Worm (Caenorhabditis elegans): Measurements from ENCODE around the gene gcy-32.

The gcy-32 gene

DNA sequence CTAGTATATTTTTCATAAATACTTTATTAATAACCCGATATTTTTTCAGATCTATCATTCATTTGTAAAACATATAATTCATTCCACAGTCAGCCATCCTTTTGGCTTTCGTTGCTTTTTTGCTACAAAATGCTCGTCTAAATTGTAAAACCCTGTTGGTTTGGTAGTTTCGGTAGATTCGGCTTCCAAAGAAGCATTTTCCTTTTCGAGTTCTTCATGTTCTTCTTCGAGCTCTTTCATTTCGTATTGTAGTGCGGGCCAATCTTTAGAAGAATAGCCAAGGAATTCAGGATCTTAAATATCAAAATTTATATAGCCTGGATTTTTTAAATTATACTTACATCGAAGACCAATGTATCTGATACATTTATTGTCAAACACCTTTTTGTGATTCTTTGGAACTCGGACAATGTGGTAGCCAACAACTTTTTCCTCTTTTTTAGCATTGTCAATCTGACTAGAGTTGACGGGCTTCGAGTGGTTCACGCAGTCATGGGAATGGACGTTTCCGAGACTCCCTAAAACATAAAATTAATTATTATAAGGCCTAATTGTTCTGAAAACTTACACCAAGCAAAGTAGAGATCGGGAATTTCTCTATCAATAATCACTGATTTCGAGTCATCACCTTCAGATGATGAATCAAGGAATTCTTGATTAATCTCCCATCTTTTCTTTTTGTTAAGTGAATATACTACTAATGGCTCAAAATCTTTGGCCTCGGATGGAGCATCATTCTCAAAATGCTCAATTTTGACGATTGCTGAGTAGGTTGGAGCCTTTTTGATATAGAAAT lies 7.0 kb downstream of the gcy-32 start:
- TF ChIP-seq him-1 (tag; optimal IDR thresholded peaks at IDR 0.05) (no peak), W03F9.2 (tag; optimal IDR thresholded peaks at IDR 0.05) (no peak), dao-5 (tag; optimal IDR thresholded peaks at IDR 0.05) (no peak)

DNA sequence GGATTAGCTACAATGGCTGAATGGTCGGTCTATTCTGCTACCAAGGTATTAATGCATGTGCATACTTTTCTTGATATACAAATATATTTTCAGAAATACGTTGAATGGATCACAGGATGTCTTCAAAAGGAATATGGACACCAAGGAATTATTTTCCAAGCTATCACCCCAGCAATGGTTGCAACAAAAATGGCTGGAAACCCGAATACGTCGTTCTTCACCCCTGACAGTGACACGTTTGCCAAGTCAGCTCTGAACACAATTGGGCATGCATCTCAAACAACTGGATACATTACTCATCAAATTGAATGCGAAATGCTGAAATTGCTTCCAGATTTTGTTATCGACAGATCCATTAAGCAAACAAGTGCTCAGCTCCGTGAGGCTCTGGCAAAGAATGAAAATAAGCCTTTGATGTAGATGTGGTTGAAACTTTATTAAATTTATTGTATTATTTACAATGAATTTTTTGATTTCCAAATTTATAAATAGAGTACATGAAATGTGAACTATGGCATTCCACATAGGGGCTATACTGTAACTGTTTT lies 7.7 kb downstream of the gcy-32 start:
- TF ChIP-seq dao-5 (tag; optimal IDR thresholded peaks at IDR 0.05) (no peak), him-1 (tag; optimal IDR thresholded peaks at IDR 0.05) (no peak), W03F9.2 (tag; optimal IDR thresholded peaks at IDR 0.05) (no peak)

DNA sequence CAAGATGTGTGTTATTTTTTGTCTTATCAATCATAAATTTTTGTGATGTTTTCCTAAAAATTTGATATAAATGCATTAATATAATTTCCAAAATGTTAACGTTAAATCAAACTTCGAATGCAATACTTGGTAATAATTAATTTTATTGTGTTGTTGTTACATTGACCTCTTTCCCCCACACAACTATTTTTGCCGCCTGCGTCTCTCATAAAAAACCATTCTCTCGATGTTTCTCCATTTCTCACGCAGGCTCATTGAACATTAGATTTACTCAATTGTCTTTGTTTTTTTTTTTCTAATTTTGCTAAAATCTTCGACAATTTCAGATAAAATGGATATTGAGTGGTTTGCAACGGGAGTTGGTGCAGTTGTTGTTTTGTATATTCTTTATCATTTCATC lies 9.1 kb downstream of the gcy-32 start, which contains the start of gene stdh-1:
stdh-1 (plus strand) TSS at position 327 of the 400 bp plus-strand sequence.
- TF ChIP-seq dao-5 (tag; optimal IDR thresholded peaks at IDR 0.05) (no peak), him-1 (tag; optimal IDR thresholded peaks at IDR 0.05) (no peak)

DNA sequence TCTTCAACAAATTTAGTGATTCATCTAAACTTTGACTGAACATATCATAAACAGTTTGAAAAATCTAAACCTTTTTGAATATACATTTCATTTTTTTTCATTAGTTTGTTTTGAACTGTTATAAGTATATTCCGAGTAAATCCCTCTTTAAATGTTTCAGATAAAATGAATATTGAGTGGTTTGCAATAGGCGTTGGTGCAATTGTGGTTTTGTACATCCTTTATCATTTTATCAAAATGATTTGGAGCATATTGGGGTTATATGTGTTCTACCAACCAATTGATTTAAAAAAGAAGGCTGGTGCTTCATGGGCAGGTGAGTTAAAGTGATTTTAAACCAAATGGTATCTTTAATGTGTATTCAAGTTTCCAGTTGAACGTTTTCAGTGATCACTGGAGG lies 10.8 kb downstream of the gcy-32 start, which contains the start of gene stdh-3:
stdh-3 (plus strand) TSS at position 166 of the 400 bp plus-strand sequence.
- TF ChIP-seq dao-5 (tag; optimal IDR thresholded peaks at IDR 0.05) (no peak), him-1 (tag; optimal IDR thresholded peaks at IDR 0.05) (no peak), W03F9.2 (tag; optimal IDR thresholded peaks at IDR 0.05) (no peak)

DNA sequence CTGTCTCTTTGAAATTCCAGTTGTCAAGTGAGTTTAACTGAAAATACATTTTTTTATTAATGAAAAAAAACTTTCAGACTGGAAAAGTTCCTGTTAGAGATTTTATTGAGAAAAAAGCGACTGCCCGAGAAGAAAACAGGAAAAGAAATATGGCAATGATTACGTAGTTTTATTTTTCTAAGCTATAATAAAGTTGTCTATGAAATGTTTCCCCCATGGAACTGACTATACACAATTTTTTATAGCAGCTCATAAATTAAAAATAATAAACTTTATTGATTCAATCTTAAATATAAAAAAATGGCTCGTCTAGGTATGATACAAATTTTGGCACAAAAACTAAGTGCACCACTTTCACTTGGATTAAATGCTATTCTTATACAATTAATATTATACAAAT lies 12.8 kb downstream of the gcy-32 start, which contains the start of gene C06B3.1:
C06B3.1 (plus strand) TSS at position 301 of the 400 bp plus-strand sequence.
- TF ChIP-seq him-1 (tag; optimal IDR thresholded peaks at IDR 0.05): no peak
- TF ChIP-seq W03F9.2 (tag; optimal IDR thresholded peaks at IDR 0.05): no peak
- no peak for TF ChIP-seq dao-5 (tag; optimal IDR thresholded peaks at IDR 0.05)

DNA sequence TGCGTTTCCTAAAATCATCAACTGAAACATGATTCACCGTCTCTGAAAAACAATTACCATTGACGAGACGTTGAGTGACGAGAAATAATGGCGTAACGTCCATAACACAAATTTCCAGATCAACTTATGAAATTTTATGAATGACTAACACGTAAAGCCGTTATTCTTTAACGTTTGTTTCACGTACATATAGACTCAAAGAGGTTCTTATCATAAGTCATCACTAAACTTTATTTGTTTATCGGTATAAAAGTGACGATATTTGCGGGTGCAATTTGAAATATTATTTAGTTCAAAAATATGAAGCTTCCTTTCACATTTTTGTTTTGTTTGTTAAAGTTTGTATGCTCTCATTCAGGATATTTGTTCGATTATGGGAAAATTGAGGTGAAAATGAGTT lies 16.1 kb downstream of the gcy-32 start, which contains the start of gene oac-3:
oac-3 (plus strand) TSS at position 301 of the 400 bp plus-strand sequence.
- no peak for TF ChIP-seq W03F9.2 (tag; optimal IDR thresholded peaks at IDR 0.05)

DNA sequence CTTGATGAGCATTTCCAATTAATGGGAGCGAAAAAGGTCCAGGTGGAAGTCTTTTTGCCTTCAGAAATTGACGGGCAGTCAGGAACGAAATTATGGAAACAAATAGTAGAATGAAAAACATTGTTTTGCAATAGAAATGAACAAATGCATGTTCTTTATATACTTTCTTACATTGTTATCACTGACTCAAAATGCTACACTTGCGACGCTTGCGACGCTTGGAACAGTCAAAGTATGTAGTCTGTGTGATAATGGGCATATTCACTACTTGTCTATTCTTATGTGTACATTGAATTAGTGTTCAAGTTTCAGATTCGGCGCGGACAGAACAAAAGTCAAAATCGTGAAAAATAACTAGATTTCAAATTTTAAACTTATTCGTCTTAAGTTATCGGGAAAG lies 16.9 kb downstream of the gcy-32 start, which contains the start of gene cyp-35C1:
cyp-35C1 (minus strand) TSS at position 132 of the 400 bp plus-strand sequence.
- TF ChIP-seq dao-5 (tag; optimal IDR thresholded peaks at IDR 0.05): no peak
- TF ChIP-seq W03F9.2 (tag; optimal IDR thresholded peaks at IDR 0.05): no peak
- TF ChIP-seq him-1 (tag; optimal IDR thresholded peaks at IDR 0.05): no peak

DNA sequence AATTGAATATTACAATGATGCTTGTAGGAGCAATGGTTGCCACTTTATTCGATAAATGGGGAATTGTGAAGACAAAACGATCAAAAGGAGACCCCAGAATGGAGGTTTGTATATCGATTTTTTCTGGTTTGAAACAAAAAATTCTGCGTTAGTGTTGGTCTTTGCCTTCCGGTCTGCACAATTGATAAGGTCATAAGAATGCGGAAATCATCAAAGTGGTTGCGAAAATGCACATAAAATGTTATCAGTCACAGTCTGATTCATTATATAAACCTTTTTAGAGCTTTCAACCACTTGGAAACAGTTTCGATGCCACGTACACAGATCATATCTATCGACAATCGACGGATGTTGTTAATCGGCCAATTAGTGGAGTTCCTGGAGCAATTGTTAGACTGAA lies 21.7 kb downstream of the gcy-32 start:
- TF ChIP-seq W03F9.2 (tag; optimal IDR thresholded peaks at IDR 0.05) (no peak), him-1 (tag; optimal IDR thresholded peaks at IDR 0.05) (no peak), dao-5 (tag; optimal IDR thresholded peaks at IDR 0.05) (no peak)

DNA sequence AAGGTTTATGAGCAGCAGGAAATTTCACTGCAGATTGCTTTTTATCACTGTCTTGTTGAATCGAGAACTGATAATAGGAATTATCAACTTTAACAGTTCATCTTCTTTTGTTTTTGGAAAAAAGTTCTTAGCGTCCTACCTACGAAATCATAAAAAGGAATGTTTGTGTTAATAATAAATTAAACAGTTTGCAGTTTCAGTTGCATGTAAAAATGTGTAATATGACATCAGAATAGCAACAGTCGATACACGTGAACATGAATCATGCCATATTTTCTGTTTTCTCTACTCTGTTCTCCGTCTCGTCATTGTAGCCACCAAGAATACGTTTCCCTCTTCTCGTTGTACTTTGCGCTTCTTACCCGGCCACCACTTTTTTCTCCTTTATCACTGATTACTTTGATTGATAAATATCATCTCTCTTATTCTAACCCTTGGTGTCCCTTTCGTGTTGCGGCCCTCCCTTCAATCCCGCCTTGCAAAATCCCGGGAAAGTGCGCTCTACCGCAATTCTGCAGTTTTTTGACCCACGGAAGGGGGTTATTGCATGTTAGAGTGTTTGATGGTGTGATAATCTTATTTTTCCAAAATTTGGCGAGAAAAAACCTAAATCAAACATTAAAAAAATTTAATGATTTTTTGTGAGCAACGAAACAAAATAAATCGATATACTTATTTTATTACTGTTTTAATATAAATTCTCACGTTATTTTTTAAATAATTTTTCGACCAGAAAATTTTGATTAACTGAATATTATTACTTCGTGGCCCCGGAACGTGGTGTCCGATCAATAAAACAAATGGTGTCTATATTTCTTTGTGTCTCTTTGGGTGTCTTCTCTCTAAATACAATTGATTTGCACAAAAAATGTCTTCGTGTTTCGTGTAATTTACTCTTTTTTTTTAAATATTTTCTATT lies 22.6 kb downstream of the gcy-32 start, which contains the start of gene sptl-3:
sptl-3 (plus strand) TSS at position 869 of the 919 bp plus-strand sequence.
- TF ChIP-seq him-1 (tag; optimal IDR thresholded peaks at IDR 0.05): no peak
- TF ChIP-seq dao-5 (tag; optimal IDR thresholded peaks at IDR 0.05): no peak
- no peak for TF ChIP-seq W03F9.2 (tag; optimal IDR thresholded peaks at IDR 0.05)

DNA sequence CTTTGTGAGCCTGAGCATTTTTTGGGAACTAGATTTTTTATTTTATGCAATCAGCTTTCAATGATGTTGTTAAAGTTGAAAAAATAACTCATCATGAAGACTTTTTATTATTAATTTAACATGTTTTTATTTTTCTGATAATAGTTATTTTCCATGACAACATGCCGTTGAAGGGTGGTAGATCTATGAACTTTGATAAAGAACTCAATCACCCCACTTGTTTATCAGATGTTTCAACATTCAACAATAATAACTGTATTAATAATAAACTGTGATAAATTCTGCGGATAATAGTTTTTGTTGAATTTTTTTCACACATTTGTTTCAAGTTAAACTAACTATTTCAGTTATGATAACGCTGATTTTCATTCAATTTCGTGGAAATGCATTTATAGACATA lies 23.8 kb downstream of the gcy-32 start:
- peak; percentile 12 for TF ChIP-seq W03F9.2 (tag; optimal IDR thresholded peaks at IDR 0.05)
- no peak for TF ChIP-seq dao-5 (tag; optimal IDR thresholded peaks at IDR 0.05)
- TF ChIP-seq him-1 (tag; optimal IDR thresholded peaks at IDR 0.05): no peak

DNA sequence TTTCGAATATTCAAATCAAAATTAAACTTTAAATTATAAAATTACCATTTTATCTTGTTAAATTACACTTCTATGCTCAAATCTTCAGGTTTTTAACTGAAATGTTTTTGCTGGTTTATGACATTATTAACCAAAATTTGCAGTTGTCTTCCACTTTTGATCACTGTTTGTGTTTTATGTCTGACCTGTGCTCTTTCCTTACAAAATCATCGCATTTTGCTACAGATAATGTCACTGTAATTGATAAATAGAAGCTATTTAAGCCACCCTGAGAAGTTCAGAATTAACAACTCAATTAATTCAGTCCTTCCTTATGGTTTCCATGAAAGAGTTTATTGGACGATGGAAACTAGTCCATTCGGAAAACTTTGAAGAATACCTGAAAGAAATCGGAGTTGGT lies 24.8 kb downstream of the gcy-32 start, which contains the start of gene lbp-8:
lbp-8 (plus strand) TSS at position 301 of the 400 bp plus-strand sequence.
- TF ChIP-seq dao-5 (tag; optimal IDR thresholded peaks at IDR 0.05) (no peak), W03F9.2 (tag; optimal IDR thresholded peaks at IDR 0.05) (no peak), him-1 (tag; optimal IDR thresholded peaks at IDR 0.05) (no peak)

DNA sequence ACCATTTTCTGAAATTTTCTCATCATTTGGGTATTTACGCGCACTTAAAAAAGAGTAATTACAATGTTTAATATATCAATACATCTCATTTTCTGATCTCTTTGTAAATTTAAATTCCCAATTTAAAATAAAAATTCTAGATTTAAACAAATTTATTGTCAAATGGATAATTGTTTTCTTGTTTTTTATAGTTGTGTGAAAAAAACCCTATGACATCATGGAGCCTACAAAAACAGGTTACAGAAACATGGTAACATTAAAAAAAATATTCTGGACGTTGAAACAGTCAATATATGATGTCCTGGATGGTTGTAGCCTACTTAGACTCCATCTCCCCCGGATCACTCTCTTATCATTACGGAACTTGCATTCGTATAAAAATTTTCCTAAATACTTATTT lies 25.8 kb downstream of the gcy-32 start, which contains the start of gene spp-12:
spp-12 (plus strand) TSS at position 301 of the 400 bp plus-strand sequence.
- TF ChIP-seq him-1 (tag; optimal IDR thresholded peaks at IDR 0.05) (no peak), dao-5 (tag; optimal IDR thresholded peaks at IDR 0.05) (no peak), W03F9.2 (tag; optimal IDR thresholded peaks at IDR 0.05) (no peak)

DNA sequence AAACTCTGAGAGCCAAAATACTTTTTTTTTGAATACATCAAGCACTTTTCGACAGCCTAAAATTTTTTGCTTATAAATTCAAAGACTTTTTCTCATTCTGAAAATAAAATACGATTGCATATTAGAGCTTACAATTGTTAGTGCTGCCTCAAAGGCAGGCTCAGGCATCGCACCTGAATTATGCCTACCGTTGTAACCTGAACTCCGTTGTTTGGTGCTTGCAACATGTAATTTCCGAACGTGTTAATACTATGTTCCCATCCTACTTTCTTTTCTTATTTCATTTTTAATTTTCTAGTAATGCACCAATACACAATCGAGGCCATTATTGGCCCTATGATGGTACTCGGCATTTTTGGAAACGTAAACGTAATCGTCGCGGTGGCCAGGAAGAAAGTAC lies 27.9 kb downstream of the gcy-32 start, which contains the start of gene srsx-19:
srsx-19 (plus strand) TSS at position 301 of the 400 bp plus-strand sequence.
- no peak for TF ChIP-seq him-1 (tag; optimal IDR thresholded peaks at IDR 0.05)
- no peak for TF ChIP-seq W03F9.2 (tag; optimal IDR thresholded peaks at IDR 0.05)
- no peak for TF ChIP-seq dao-5 (tag; optimal IDR thresholded peaks at IDR 0.05)

Measured in whole organism, L4/young adult.